Fruit fly (Drosophila melanogaster) whole organism, prepupa: Measurements from ENCODE around the gene IntS14.

ENCODE experiments used
- CG10669 ChIP-seq: fragments of 200-800 bp; sonication (Bioruptor generic); optimal IDR thresholded peaks from 3 replicates; lab custom pipeline; 2018; ENCODE audit warnings: missing biosample characterization, mild to moderate bottlenecking, missing genetic modification characterization, moderate library complexity
- CG6792 ChIP-seq: fragments of 200-800 bp; sonication (Bioruptor generic); optimal IDR thresholded peaks from 3 replicates; lab custom pipeline; 2016; ENCODE audit warnings: missing biosample characterization, missing genetic modification characterization
- CG6854 ChIP-seq: fragments of 200-800 bp; sonication (Bioruptor generic); optimal IDR thresholded peaks from 2 replicates; lab custom pipeline; 2017; ENCODE audit warnings: missing biosample characterization, mild to moderate bottlenecking, missing genetic modification characterization
- Gug ChIP-seq: fragments of 200-800 bp; sonication (Bioruptor generic); IDR thresholded peaks from 2 replicates; pipeline ENCODE4 v1.3.6; 2022; ENCODE audit warnings: missing biosample characterization, missing genetic modification characterization
- lz ChIP-seq: fragments of 200-800 bp; sonication (Bioruptor generic); optimal IDR thresholded peaks from 3 replicates; lab custom pipeline; 2016; ENCODE audit warnings: missing biosample characterization, missing genetic modification characterization

DNA sequence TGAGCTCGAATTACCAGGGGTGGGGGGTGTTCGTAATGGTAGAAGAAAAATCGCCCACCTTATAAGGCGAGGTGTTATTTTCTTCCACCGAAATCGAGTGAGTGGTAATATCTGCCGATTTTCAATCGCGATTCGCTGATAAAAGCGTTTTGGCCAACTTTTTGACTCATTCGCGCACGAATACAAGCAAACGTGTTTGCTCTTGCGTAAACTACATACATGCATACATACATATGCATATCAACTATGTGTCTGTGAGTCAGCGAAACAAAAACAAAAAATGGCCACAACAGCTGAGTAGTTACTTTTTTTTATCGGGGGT is 6.9 kb upstream of the IntS14 start:
- TF ChIP-seq CG6854 (GFP tag; lab: Kevin White, UChicago) (no peak), Gug (GFP tag; lab: Robert Waterston, UW) (no peak), lz (GFP tag; lab: Kevin White, UChicago) (no peak), CG6792 (GFP tag; lab: Kevin White, UChicago) (no peak), CG10669 (GFP tag; lab: Kevin White, UChicago) (no peak)
